Worm (Caenorhabditis elegans) whole organism, early embryonic: ENCODE measurements around the gene R05D3.9.

Source experiments
- B0310.2 ChIP-seq: sonication (generic microtip); optimal IDR thresholded peaks from 2 replicates; lab custom pipeline; 2016; ENCODE audit warnings: mild to moderate bottlenecking, missing genetic modification characterization, missing compliant biosample characterization
- aly-1 ChIP-seq: sonication (generic microtip); optimal IDR thresholded peaks from 2 replicates; lab custom pipeline; 2016; ENCODE audit warnings: missing genetic modification characterization, missing compliant biosample characterization
- ama-1 ChIP-seq: fragments of 150-350 bp; optimal IDR thresholded peaks from 2 replicates; lab custom pipeline; 2014
- ceh-13 ChIP-seq: fragments of 200-800 bp; sonication (Bioruptor generic); optimal IDR thresholded peaks from 2 replicates; lab custom pipeline; 2018; ENCODE audit warnings: mild to moderate bottlenecking, missing genetic modification characterization, missing compliant biosample characterization
- ceh-36 ChIP-seq: sonication (generic microtip); optimal IDR thresholded peaks from 2 replicates; lab custom pipeline; 2016; ENCODE audit warnings: missing genetic modification characterization, inconsistent platforms, missing compliant biosample characterization
- flt-1 ChIP-seq: fragments of 200-800 bp; sonication (Bioruptor generic); IDR thresholded peaks from 2 replicates; pipeline ENCODE4 v1.3.6; 2022; ENCODE audit warnings: missing genetic modification characterization, missing compliant biosample characterization
- hmbx-1 ChIP-seq: sonication (generic microtip); optimal IDR thresholded peaks from 2 replicates; lab custom pipeline; 2016; ENCODE audit warnings: mild to moderate bottlenecking, missing genetic modification characterization, missing compliant biosample characterization
- hnd-1 ChIP-seq: sonication (generic microtip); optimal IDR thresholded peaks from 2 replicates; lab custom pipeline; 2016; ENCODE audit warnings: missing genetic modification characterization, missing compliant biosample characterization
- scrt-1 ChIP-seq: fragments of 200-800 bp; sonication (Bioruptor generic); IDR thresholded peaks from 2 replicates; pipeline ENCODE4 v1.3.6; 2022; ENCODE audit warnings: missing genetic modification characterization, missing compliant biosample characterization
- sea-1 ChIP-seq: fragments of 200-800 bp; sonication (Bioruptor generic); conservative IDR thresholded peaks from 2 replicates; pipeline ENCODE4 v1.3.6; 2022; ENCODE audit warnings: missing genetic modification characterization, missing compliant biosample characterization
- tbx-11 ChIP-seq: fragments of 200-800 bp; sonication (Bioruptor generic); IDR thresholded peaks from 2 replicates; pipeline ENCODE4 v1.3.6; 2022; ENCODE audit warnings: missing genetic modification characterization, missing compliant biosample characterization
- tra-4 ChIP-seq: sonication (generic microtip); optimal IDR thresholded peaks from 2 replicates; lab custom pipeline; 2017; ENCODE audit warnings: missing genetic modification characterization, missing compliant biosample characterization

DNA sequence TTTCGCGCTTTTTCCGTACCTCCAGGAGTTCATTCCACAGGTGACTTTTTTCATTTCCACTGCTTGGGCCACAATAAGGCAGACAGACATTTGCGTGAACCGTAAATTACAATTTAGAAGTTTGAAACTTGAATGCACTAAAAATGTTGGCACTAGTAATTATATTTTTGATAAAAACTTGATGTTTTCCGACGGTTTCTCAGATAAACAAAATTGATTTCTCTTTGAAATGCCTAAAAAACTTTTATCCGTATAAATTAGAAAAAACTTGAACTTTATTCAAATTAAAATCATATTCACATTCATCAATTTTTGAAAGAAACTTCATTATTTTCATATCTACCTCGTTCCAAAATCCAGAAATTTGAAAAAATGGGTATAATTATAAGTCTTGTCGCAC lies 27.2 kb upstream of the R05D3.9 start, which contains the start of gene ZK353.3:
- TF ChIP-seq ama-1 (lab: Kevin White, UChicago), result no peak
- TF ChIP-seq tbx-11 (GFP tag; lab: Robert Waterston, UW), result no peak
- no peak for TF ChIP-seq ceh-13 (GFP tag; lab: Kevin White, UChicago)
- TF ChIP-seq B0310.2 (tag; lab: Kevin White, UChicago), result no peak
- TF ChIP-seq ceh-36 (tag; lab: Kevin White, UChicago), result no peak
- no peak for TF ChIP-seq tra-4 (tag; lab: Kevin White, UChicago)
- no peak for TF ChIP-seq aly-1 (tag; lab: Kevin White, UChicago)
- TF ChIP-seq hmbx-1, result no peak
- no peak for TF ChIP-seq sea-1
- no peak for TF ChIP-seq scrt-1 (GFP tag; lab: Robert Waterston, UW)
- no peak for TF ChIP-seq flt-1
- TF ChIP-seq hnd-1 (tag; lab: Kevin White, UChicago), result no peak
